Worm (Caenorhabditis elegans): Measurements from ENCODE around the gene nhr-285.
"Not testable (repeated sequence)": the region's sequence is repeated elsewhere in the genome, so short reads cannot be mapped to it uniquely, and the experiment has no call there.

nhr-285 gene

ce11 chrV:15807420-15807819, 28.4 kb upstream of the nhr-285 start, which contains the start of gene srsx-38:
Gene srsx-38, minus strand, starts transcription at chrV:15807520.
- TF ChIP-seq hlh-26 (GFP tag; conservative IDR thresholded peaks at IDR 0.05); die-1 (tag; optimal IDR thresholded peaks at IDR 0.05); ceh-40 (GFP tag; IDR thresholded peaks at IDR 0.05): not testable (repeated sequence)

- TF ChIP-seq atf-7 (tag; optimal IDR thresholded peaks at IDR 0.05); somi-1 (GFP tag; optimal IDR thresholded peaks at IDR 0.05); F49E8.2 (tag; optimal IDR thresholded peaks at IDR 0.05; ENCODE audit: insufficient read depth): not testable (repeated sequence)
Observed at ce11 chrV:15803748-15804147, 24.7 kb upstream of the nhr-285 start, which contains the start of gene T26E4.18. Gene T26E4.18, minus strand, starts transcription at chrV:15803848.

- TF ChIP-seq Y95B8A.8 (GFP tag; IDR thresholded peaks at IDR 0.05); F49E8.2 (tag; optimal IDR thresholded peaks at IDR 0.05; ENCODE audit: insufficient read depth); snpc-1.3 (tag; optimal IDR thresholded peaks at IDR 0.05; ENCODE audit: insufficient read depth): not testable (repeated sequence)
Observed at ce11 chrV:15803079-15803478, 24.1 kb upstream of the nhr-285 start, which contains the start of gene srd-27. Gene srd-27, plus strand, starts transcription at chrV:15803379.

- TF ChIP-seq mxl-1 (tag; optimal IDR thresholded peaks at IDR 0.05); Y95B8A.8 (GFP tag; IDR thresholded peaks at IDR 0.05); madf-8 (GFP tag; conservative IDR thresholded peaks at IDR 0.05): not testable (repeated sequence)
Observed at ce11 chrV:15802623-15803022, 23.6 kb upstream of the nhr-285 start, which contains the start of gene T26E4.9. Gene T26E4.9, minus strand, starts transcription at chrV:15802723.

ce11 chrV:15798108-15798507, 19.1 kb upstream of the nhr-285 start, which contains the start of gene T26E4.10:
Gene T26E4.10, minus strand, starts transcription at chrV:15798208.
- no peak for TF ChIP-seq die-1 (tag; optimal IDR thresholded peaks at IDR 0.05)
- TF ChIP-seq ceh-79 (tag; optimal IDR thresholded peaks at IDR 0.05), result no peak

- no peak for TF ChIP-seq F52B5.7 (tag; optimal IDR thresholded peaks at IDR 0.05)
Observed at ce11 chrV:15796087-15796486, 17.1 kb upstream of the nhr-285 start, which contains the start of gene nhr-223. Gene nhr-223, plus strand, starts transcription at chrV:15796387.

ce11 chrV:15793270-15793669, 14.2 kb upstream of the nhr-285 start, which contains the start of gene T26E4.7:
Gene T26E4.7, plus strand, starts transcription at chrV:15793570.
- TF ChIP-seq ztf-3 (GFP tag; optimal IDR thresholded peaks at IDR 0.05) (no peak), ztf-28 (GFP tag; IDR thresholded peaks at IDR 0.05) (no peak), mel-28 (tag; optimal IDR thresholded peaks at IDR 0.05; ENCODE audit: borderline replicate concordance) (no peak), ets-4 (GFP tag; optimal IDR thresholded peaks at IDR 0.05) (no peak), attf-6 (GFP tag; IDR thresholded peaks at IDR 0.05) (no peak), hmg-20 (GFP tag; IDR thresholded peaks at IDR 0.05) (no peak), F39B2.1 (GFP tag; IDR thresholded peaks at IDR 0.05) (no peak), him-1 (tag; optimal IDR thresholded peaks at IDR 0.05) (no peak), ceh-58 (GFP tag; IDR thresholded peaks at IDR 0.05) (no peak), chd-7 (tag; optimal IDR thresholded peaks at IDR 0.05) (no peak), fkh-3 (tag; optimal IDR thresholded peaks at IDR 0.05) (no peak), nhr-120 (GFP tag; IDR thresholded peaks at IDR 0.05) (no peak), Y67H2A.10 (GFP tag; conservative IDR thresholded peaks at IDR 0.05) (no peak), lsl-1 (GFP tag; optimal IDR thresholded peaks at IDR 0.05) (no peak), F49E8.2 (tag; optimal IDR thresholded peaks at IDR 0.05; ENCODE audit: insufficient read depth) (no peak)

Measured in whole organism, young adult.